Worm (Caenorhabditis elegans) whole organism, L1 larva: Measurements from ENCODE around the gene Y51A2B.4.

Experiments used
- C04F5.9 ChIP-seq: sonication (generic microtip); optimal IDR thresholded peaks from 2 replicates; lab custom pipeline; 2016; ENCODE audit warnings: missing genetic modification characterization, missing compliant biosample characterization
- C34B4.2 ChIP-seq: sonication (generic microtip); optimal IDR thresholded peaks from 2 replicates; lab custom pipeline; 2017; ENCODE audit warnings: mild to moderate bottlenecking, missing genetic modification characterization, missing compliant biosample characterization
- F16B12.6 ChIP-seq: fragments of 150-350 bp; optimal IDR thresholded peaks from 2 replicates; lab custom pipeline; 2014; ENCODE audit warnings: missing biosample characterization, missing genetic modification characterization
- alr-1 ChIP-seq: fragments of 200-800 bp; sonication (Bioruptor generic); optimal IDR thresholded peaks from 2 replicates; lab custom pipeline; 2018; ENCODE audit warnings: borderline replicate concordance, mild to moderate bottlenecking, missing genetic modification characterization, missing compliant biosample characterization
- ceh-88 ChIP-seq: fragments of 200-800 bp; sonication (Bioruptor generic); IDR thresholded peaks from 2 replicates; pipeline ENCODE4 v1.3.6; 2022; ENCODE audit warnings: missing genetic modification characterization, missing compliant biosample characterization
- ceh-90 ChIP-seq: sonication (generic microtip); optimal IDR thresholded peaks from 2 replicates; lab custom pipeline; 2016; ENCODE audit warnings: missing genetic modification characterization, missing compliant biosample characterization
- efl-1 ChIP-seq, 4 experiments: fragments of 150-350 bp; optimal IDR thresholded peaks in 3 of 4; peaks in 1 of 4; 1 replicate in 1 of 4; 2 replicates in 3 of 4; lab custom pipeline; 2014; ENCODE audit warnings: missing biosample characterization in 2 of 4, missing genetic modification characterization in 2 of 4, missing genetic modification reagents in 2 of 4
- elt-2 ChIP-seq: sonication (generic microtip); optimal IDR thresholded peaks from 2 replicates; lab custom pipeline; 2016; ENCODE audit warnings: missing genetic modification characterization, mild to moderate bottlenecking, inconsistent platforms, missing compliant biosample characterization, missing genetic modification reagents
- elt-3 ChIP-seq, 6 experiments: fragments of 150-350 bp in 1 of 6; sonication (generic microtip); optimal IDR thresholded peaks; 2 replicates each; lab custom pipeline; 2017 to 2018; ENCODE audit warnings: missing biosample characterization in 6 of 6, missing genetic modification characterization in 6 of 6, inconsistent platforms in 1 of 6
- ets-5 ChIP-seq: fragments of 200-800 bp; sonication (Bioruptor generic); IDR thresholded peaks from 2 replicates; pipeline ENCODE4 v1.3.6; 2022; ENCODE audit warnings: missing genetic modification characterization, missing compliant biosample characterization
- fkh-10 ChIP-seq: sonication (generic microtip); optimal IDR thresholded peaks from 2 replicates; lab custom pipeline; 2017; ENCODE audit warnings: missing biosample characterization, missing genetic modification reagents, missing genetic modification characterization
- fkh-4 ChIP-seq: sonication (generic microtip); optimal IDR thresholded peaks from 2 replicates; lab custom pipeline; 2016; ENCODE audit warnings: missing compliant biosample characterization, missing genetic modification characterization, borderline replicate concordance
- grh-1 ChIP-seq: fragments of 200-800 bp; sonication (Bioruptor generic); IDR thresholded peaks from 2 replicates; pipeline ENCODE4 v1.3.6; 2022; ENCODE audit warnings: missing genetic modification reagents, missing genetic modification characterization, missing compliant biosample characterization
- irx-1 ChIP-seq: sonication (generic microtip); optimal IDR thresholded peaks from 2 replicates; lab custom pipeline; 2016; ENCODE audit warnings: missing genetic modification characterization, missing compliant biosample characterization
- lin-13 ChIP-seq: fragments of 150-350 bp; optimal IDR thresholded peaks from 2 replicates; lab custom pipeline; 2014; ENCODE audit warnings: missing biosample characterization, missing genetic modification reagents, missing genetic modification characterization
- lin-14 ChIP-seq: fragments of 200-800 bp; sonication (Bioruptor generic); optimal IDR thresholded peaks from 2 replicates; lab custom pipeline; 2018; ENCODE audit warnings: mild to moderate bottlenecking, missing genetic modification characterization, moderate library complexity, missing compliant biosample characterization
- lin-15B ChIP-seq: fragments of 150-350 bp; sonication (generic microtip); optimal IDR thresholded peaks from 3 replicates; lab custom pipeline; 2014; ENCODE audit warnings: missing biosample characterization, missing genetic modification characterization
- lin-35 ChIP-seq, 2 experiments: fragments of 150-350 bp; optimal IDR thresholded peaks; 2 replicates each; lab custom pipeline; 2014; ENCODE audit warnings: missing biosample characterization in 2 of 2, missing genetic modification characterization in 2 of 2, missing genetic modification reagents in 2 of 2
- lsy-2 ChIP-seq, 2 experiments: fragments of 150-350 bp; optimal IDR thresholded peaks; 2 replicates each; lab custom pipeline; 2014; ENCODE audit warnings: missing biosample characterization in 2 of 2, missing genetic modification characterization in 2 of 2
- nhr-12 ChIP-seq: sonication (generic microtip); optimal IDR thresholded peaks from 2 replicates; lab custom pipeline; 2017; ENCODE audit warnings: missing biosample characterization, missing genetic modification characterization
- nhr-19 ChIP-seq: fragments of 200-800 bp; sonication (Bioruptor generic); conservative IDR thresholded peaks from 2 replicates; pipeline ENCODE4 v1.3.6; 2022; ENCODE audit warnings: missing genetic modification characterization, missing compliant biosample characterization
- nhr-20 ChIP-seq: sonication (generic microtip); optimal IDR thresholded peaks from 2 replicates; lab custom pipeline; 2016; ENCODE audit warnings: mild to moderate bottlenecking, missing genetic modification characterization, missing compliant biosample characterization
- nhr-237 ChIP-seq: fragments of 150-350 bp; optimal IDR thresholded peaks from 2 replicates; lab custom pipeline; 2014; ENCODE audit warnings: missing biosample characterization, missing genetic modification characterization
- nhr-28 ChIP-seq: fragments of 150-350 bp; optimal IDR thresholded peaks from 2 replicates; lab custom pipeline; 2014; ENCODE audit warnings: missing biosample characterization, missing genetic modification characterization
- nhr-71 ChIP-seq: sonication (generic microtip); optimal IDR thresholded peaks from 2 replicates; lab custom pipeline; 2016; ENCODE audit warnings: mild to moderate bottlenecking, missing genetic modification characterization, moderate library complexity, missing compliant biosample characterization
- nhr-77 ChIP-seq: fragments of 150-350 bp; optimal IDR thresholded peaks from 2 replicates; lab custom pipeline; 2014; ENCODE audit warnings: missing biosample characterization, missing genetic modification characterization
- nhr-84 ChIP-seq: sonication (generic microtip); optimal IDR thresholded peaks from 2 replicates; lab custom pipeline; 2017; ENCODE audit warnings: missing biosample characterization, missing genetic modification characterization
- nhr-85 ChIP-seq: sonication (generic microtip); peaks from one replicate; lab custom pipeline; 2016; ENCODE audit warnings: missing genetic modification characterization, inconsistent platforms, missing compliant biosample characterization
- nhr-90 ChIP-seq: sonication (generic microtip); optimal IDR thresholded peaks from 2 replicates; lab custom pipeline; 2016; ENCODE audit warnings: mild to moderate bottlenecking, missing genetic modification characterization, missing compliant biosample characterization; ENCODE audit not compliant: poor library complexity
- pag-3 ChIP-seq: sonication (generic microtip); optimal IDR thresholded peaks from 2 replicates; lab custom pipeline; 2017; ENCODE audit warnings: missing genetic modification characterization, mild to moderate bottlenecking, missing compliant biosample characterization, antibody characterized with exemption, borderline replicate concordance; ENCODE audit not compliant: insufficient read depth
- pax-3 ChIP-seq: fragments of 200-800 bp; sonication (Bioruptor generic); optimal IDR thresholded peaks from 2 replicates; lab custom pipeline; 2018; ENCODE audit warnings: mild to moderate bottlenecking, missing genetic modification characterization, moderate library complexity, missing compliant biosample characterization
- skn-1 ChIP-seq: fragments of 150-350 bp; optimal IDR thresholded peaks from 2 replicates; lab custom pipeline; 2014; ENCODE audit warnings: missing biosample characterization, missing genetic modification characterization
- snpc-4 ChIP-seq: fragments of 150-350 bp; optimal IDR thresholded peaks from 2 replicates; lab custom pipeline; 2014; ENCODE audit warnings: missing biosample characterization, missing genetic modification characterization
- snu-23 ChIP-seq: sonication (generic microtip); optimal IDR thresholded peaks from 2 replicates; lab custom pipeline; 2016; ENCODE audit warnings: missing genetic modification characterization, missing compliant biosample characterization
- sox-4 ChIP-seq: sonication (generic microtip); optimal IDR thresholded peaks from 2 replicates; lab custom pipeline; 2016; ENCODE audit warnings: missing genetic modification characterization, missing compliant biosample characterization
- sup-37 ChIP-seq: fragments of 200-800 bp; sonication (Bioruptor generic); optimal IDR thresholded peaks from 2 replicates; lab custom pipeline; 2018; ENCODE audit warnings: mild to moderate bottlenecking, missing genetic modification characterization, missing compliant biosample characterization
- tbx-2 ChIP-seq: sonication (generic microtip); optimal IDR thresholded peaks from 2 replicates; lab custom pipeline; 2016; ENCODE audit warnings: missing genetic modification characterization, missing compliant biosample characterization
- unc-30 ChIP-seq: sonication (generic microtip); optimal IDR thresholded peaks from 2 replicates; lab custom pipeline; 2017; ENCODE audit warnings: missing biosample characterization, missing genetic modification characterization
- unc-62 ChIP-seq: fragments of 150-350 bp; optimal IDR thresholded peaks from 2 replicates; lab custom pipeline; 2014; ENCODE audit warnings: missing biosample characterization, missing genetic modification reagents, missing genetic modification characterization
- zag-1 ChIP-seq: fragments of 150-350 bp; optimal IDR thresholded peaks from 2 replicates; lab custom pipeline; 2014; ENCODE audit warnings: missing biosample characterization, missing genetic modification characterization
- ztf-11 ChIP-seq, 2 experiments: sonication (generic microtip); optimal IDR thresholded peaks; 2 replicates each; lab custom pipeline; 2016 to 2017; ENCODE audit warnings: missing genetic modification characterization in 2 of 2, missing biosample characterization in 1 of 2, missing compliant biosample characterization in 1 of 2

The Y51A2B.4 gene

DNA sequence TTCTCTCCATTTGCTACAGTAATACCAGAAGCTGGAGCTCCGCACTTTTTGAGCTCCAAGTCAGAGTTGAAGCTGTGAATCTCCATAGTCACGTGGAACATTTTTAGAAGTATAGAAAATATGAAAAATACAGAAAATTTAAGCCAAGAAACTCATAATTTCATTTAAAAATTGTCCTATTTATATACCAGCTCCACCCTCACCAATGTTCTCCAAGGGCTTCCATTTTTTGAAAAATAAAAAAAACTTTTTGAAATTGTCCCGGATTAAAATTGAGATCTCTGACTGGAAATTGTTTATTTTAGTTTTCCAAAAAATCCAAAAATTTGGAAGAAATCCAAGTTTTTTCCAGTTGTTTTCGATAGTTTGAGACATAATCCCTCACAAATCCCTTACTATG is 29.1 kb downstream of the Y51A2B.4 start, which contains the start of gene C08E8.5:
C08E8.5 (minus strand) TSS at position 101 of the 400 bp plus-strand sequence.
- no peak for TF ChIP-seq unc-30 (tag; lab: Kevin White, UChicago)
- TF ChIP-seq ztf-11 (tag; optimal IDR thresholded peaks at IDR 0.05; lab: Kevin White, UChicago) = no peak
- no peak for TF ChIP-seq snu-23 (GFP tag; lab: Kevin White, UChicago)
- no peak for TF ChIP-seq nhr-20 (tag; lab: Kevin White, UChicago)
- TF ChIP-seq ceh-88 (GFP tag; lab: Robert Waterston, UW) = no peak
- no peak for TF ChIP-seq fkh-4 (tag; lab: Kevin White, UChicago)
- no peak for TF ChIP-seq tbx-2 (tag; lab: Kevin White, UChicago)
- no peak for TF ChIP-seq pax-3
- TF ChIP-seq lin-15B (tag; lab: Kevin White, UChicago) = no peak
- TF ChIP-seq, all 84 proteins: peak for 0

DNA sequence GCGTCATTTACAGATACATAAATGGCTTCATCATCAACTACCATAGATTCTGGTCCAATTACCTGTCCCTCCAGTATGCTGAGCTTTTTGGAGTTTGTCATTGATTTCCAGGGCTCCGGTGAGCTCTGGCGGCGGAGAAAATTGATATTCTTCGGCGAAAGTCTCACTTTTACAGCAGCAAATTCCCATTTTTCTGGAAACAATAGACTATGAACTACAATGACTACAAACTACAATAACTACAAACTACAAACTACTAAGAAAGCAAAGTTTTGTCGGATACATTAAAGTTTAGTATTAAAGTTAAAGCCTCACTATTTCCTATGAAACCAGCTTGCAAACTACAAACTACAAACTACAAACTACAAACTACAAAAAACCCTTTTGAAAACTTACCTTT is 33.2 kb downstream of the Y51A2B.4 start, which contains the start of gene C08E8.2:
C08E8.2 (minus strand) TSS at position 101 of the 400 bp plus-strand sequence.
- no peak for TF ChIP-seq lin-13 (GFP tag; lab: Kevin White, UChicago)

DNA sequence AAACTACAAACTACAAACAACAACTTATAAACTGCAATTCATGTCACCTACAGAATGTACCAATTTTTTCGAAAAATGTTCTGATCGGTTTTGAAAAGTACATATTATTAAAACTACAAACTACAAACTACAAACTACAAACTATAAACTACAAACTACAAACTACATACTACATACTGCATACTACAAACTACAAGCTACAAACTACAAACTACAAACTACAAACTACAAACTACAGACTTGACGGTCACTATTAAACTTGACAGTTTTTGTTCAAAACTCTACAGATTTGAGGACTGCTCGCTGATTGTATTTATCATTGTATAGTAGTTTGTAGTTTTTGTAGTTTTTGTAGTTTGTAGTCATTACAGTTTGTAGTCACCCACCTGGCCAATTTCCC is 34.6 kb downstream of the Y51A2B.4 start:
- TF ChIP-seq nhr-12 (tag; lab: Kevin White, UChicago) = no peak

DNA sequence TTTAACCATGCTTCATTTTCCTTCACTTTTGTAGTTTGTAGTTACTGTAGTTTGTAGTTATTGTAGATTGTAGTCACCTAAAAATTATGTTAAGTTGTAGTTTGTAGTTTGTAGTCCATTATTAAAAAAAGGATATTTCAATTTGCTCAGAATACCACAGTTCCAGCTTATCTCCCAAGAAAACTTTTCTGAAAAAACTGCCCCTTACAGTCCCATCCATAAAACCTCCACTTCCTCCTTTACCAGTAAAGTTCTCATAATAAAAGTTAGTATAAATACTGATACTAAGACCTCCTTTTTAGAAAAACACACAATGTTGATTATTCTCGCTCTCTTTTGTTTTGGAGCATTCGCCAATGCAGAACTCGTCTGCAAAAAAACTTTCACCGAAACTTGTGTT is 38.2 kb downstream of the Y51A2B.4 start, which contains the start of gene C08E8.11:
C08E8.11 (plus strand) TSS at position 301 of the 400 bp plus-strand sequence.
- TF ChIP-seq pag-3 (tag; lab: Kevin White, UChicago) = no peak
- TF ChIP-seq lin-15B (tag; lab: Kevin White, UChicago) = no peak
- no peak for TF ChIP-seq fkh-10 (GFP tag; lab: Kevin White, UChicago)
- no peak for TF ChIP-seq efl-1 (optimal IDR thresholded peaks at IDR 0.05; lab: Kevin White, UChicago)
- TF ChIP-seq efl-1 (GFP tag; optimal IDR thresholded peaks at IDR 0.05 in 1 of 2; lab: Kevin White, UChicago) = peak in 1 of 2 experiments; percentile 78
- no peak for TF ChIP-seq ceh-90 (tag; lab: Kevin White, UChicago)
- TF ChIP-seq unc-62 (GFP tag; lab: Kevin White, UChicago) = no peak
- TF ChIP-seq ets-5 (GFP tag; lab: Robert Waterston, UW) = no peak
- TF ChIP-seq, all 84 proteins: peak for 1

DNA sequence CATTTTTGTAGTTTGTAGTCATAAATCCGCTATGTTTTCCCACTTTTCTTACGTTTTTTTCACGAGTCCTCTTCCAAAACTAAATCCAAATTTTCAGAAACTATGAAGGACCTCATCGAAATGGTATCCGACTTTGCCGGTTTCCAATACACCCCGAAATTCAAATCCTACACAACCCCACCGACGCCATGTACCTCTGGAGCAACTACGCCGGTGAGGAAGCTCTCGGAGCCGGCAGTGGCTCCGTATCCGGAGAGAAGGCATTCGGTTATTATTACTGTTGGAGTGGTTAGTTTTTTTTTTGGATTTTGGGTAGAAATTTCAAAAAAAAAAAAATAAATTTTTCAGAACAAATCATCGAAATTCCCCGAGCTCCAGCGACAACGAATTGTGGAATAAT is 38.9 kb downstream of the Y51A2B.4 start, which contains the start of gene C08E8.3:
C08E8.3 (plus strand) TSS at position 84 of the 400 bp plus-strand sequence.
- no peak for TF ChIP-seq grh-1
- peak; percentile 21 for TF ChIP-seq nhr-85
- no peak for TF ChIP-seq nhr-84
- no peak for TF ChIP-seq F16B12.6
- TF ChIP-seq snpc-4 = no peak
- TF ChIP-seq zag-1 (tag; lab: Kevin White, UChicago) = no peak
- no peak for TF ChIP-seq efl-1 (optimal IDR thresholded peaks at IDR 0.05; lab: Kevin White, UChicago)
- TF ChIP-seq efl-1 (GFP tag; optimal IDR thresholded peaks at IDR 0.05 in 1 of 2; lab: Kevin White, UChicago) = peak in 1 of 2 experiments; percentile 56

DNA sequence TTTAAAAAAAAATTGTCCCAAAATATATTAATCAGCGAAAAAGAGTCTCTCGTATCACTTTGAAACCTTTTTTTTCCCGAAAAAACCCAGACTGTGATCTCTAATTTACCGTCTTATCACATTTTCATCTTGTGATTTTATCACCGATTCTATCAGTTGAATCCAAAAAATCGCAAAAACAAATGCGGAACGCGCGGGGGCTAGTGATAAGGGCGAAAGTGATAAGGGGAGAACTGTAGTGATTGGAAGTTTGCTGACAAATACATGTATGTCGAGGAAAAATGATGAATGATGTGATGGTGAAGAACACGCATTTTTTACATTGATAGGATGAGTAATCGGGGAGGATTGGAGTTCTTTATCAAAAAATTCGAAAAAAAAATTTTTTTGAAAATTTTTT is 42.9 kb downstream of the Y51A2B.4 start:
- no peak for TF ChIP-seq alr-1
- TF ChIP-seq nhr-20 (tag; lab: Kevin White, UChicago) = peak; percentile 71
- TF ChIP-seq nhr-77 (tag; lab: Kevin White, UChicago) = no peak
- TF ChIP-seq elt-2 (tag; lab: Kevin White, UChicago) = peak; percentile 100
- TF ChIP-seq skn-1 = peak; percentile 53
- TF ChIP-seq nhr-28 (tag; lab: Kevin White, UChicago) = no peak
- no peak for TF ChIP-seq sox-4
- TF ChIP-seq lin-35 (GFP tag; optimal IDR thresholded peaks at IDR 0.05; lab: Kevin White, UChicago) = peak in 1 of 2 experiments; percentile 71
- TF ChIP-seq elt-3 (tag; optimal IDR thresholded peaks at IDR 0.05; lab: Kevin White, UChicago) = peak in 5 of 6 experiments; percentile 87 to 97 (median 88)
- TF ChIP-seq lsy-2 (tag; optimal IDR thresholded peaks at IDR 0.05; lab: Kevin White, UChicago) = no peak
- no peak for TF ChIP-seq efl-1 (optimal IDR thresholded peaks at IDR 0.05; lab: Kevin White, UChicago)
- TF ChIP-seq efl-1 (GFP tag; optimal IDR thresholded peaks at IDR 0.05 in 1 of 2; lab: Kevin White, UChicago) = no peak
- TF ChIP-seq nhr-19 = peak; percentile 35
- TF ChIP-seq C34B4.2 (tag; lab: Kevin White, UChicago) = no peak
- no peak for TF ChIP-seq lin-13 (GFP tag; lab: Kevin White, UChicago)
- no peak for TF ChIP-seq F16B12.6
- TF ChIP-seq pax-3 = peak; percentile 30
- no peak for TF ChIP-seq nhr-237 (tag; lab: Kevin White, UChicago)
- no peak for TF ChIP-seq sup-37 (GFP tag; lab: Kevin White, UChicago)
- peak; percentile 80 for TF ChIP-seq lin-14 (GFP tag; lab: Kevin White, UChicago)
- TF ChIP-seq irx-1 (tag; lab: Kevin White, UChicago) = no peak
- peak; percentile 65 for TF ChIP-seq nhr-90
- no peak for TF ChIP-seq C04F5.9 (tag; lab: Kevin White, UChicago)
- peak; percentile 47 for TF ChIP-seq nhr-71 (tag; lab: Kevin White, UChicago)
